Worm (Caenorhabditis elegans): ENCODE results near the gene set-12.

DNA sequence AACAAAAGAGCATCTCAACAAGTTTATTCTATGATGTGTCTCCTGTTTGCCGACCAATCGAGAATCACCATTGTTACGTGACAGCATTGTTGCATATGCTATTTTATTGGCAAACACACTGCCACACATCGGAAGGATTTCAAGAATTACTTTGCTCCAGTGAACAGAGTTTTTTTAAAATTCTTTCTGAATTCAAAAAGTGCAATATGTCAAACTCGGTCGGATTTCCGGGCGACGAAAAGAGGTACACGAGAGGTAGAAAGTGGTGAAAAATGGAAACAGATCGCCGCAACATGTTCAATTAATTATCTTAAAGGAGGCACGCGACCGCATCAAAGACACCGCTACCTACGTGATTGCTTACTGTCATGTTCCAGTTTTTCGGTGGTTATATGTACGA, 14.0 kb upstream of the set-12 start:
- TF ChIP-seq him-1 (tag; optimal IDR thresholded peaks at IDR 0.05) (no peak), dao-5 (tag; optimal IDR thresholded peaks at IDR 0.05) (no peak), W03F9.2 (tag; optimal IDR thresholded peaks at IDR 0.05) (no peak)
